Fruit fly (Drosophila melanogaster): Measurements from ENCODE around the gene CG12730.

CG12730 gene

DNA sequence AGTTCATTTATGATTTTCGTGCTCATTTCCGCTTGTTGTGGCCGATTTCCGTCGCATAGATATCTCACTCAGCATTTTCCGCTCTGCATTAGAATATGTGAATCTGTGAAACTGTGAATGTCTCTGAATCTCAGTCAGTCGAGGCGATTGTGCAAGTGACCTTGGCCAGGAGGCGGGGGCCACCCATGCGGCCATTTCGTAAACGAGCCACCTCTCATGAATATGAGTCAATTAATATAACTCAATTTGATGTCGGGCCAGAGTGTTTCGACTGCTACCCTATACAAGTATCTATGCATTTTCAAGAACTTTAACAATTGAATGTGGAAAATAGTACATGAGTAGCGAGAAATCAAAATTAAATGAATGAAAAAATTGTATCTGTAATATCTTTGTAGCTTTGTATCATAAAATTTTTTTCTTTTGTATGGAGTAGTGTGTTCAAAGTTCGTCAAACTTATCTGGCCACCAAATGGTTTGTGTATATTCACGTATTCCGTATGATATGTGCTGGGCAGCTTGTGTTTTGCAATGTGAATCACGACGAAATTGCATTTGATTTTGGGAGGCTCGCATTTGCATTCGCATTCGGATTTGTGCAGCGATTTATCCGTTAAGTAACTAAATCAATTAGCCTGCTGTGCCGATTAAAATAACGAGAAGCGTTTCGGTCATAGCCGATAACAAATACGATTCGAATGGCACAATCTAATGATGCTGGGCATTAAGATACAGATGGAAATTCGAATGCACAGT lies at the start of gene CG12730 (continued):
- TF ChIP-seq Xrp1 (GFP tag; IDR thresholded peaks at IDR 0.05) (0 out of 2 replicates have a peak, but pooled peaks have one; percentile 12), CG14667 (GFP tag; IDR thresholded peaks at IDR 0.05) (peak; percentile 8; the same call in 1 of the 2 replicates), Poxn (GFP tag; IDR thresholded peaks at IDR 0.05) (no peak), Dad (GFP tag; optimal IDR thresholded peaks at IDR 0.05) (no peak), CG15514 (GFP tag; optimal IDR thresholded peaks at IDR 0.05) (no peak), Rx (GFP tag; IDR thresholded peaks at IDR 0.05) (no peak), Oli (tag; optimal IDR thresholded peaks at IDR 0.05) (peak; percentile 4), sob (GFP tag; IDR thresholded peaks at IDR 0.05) (peak; percentile 43; the same call in 1 of the 2 replicates), Gug (GFP tag; IDR thresholded peaks at IDR 0.05) (0 out of 4 replicates have a peak, but pooled peaks have one; percentile 8), CG15073 (GFP tag; optimal IDR thresholded peaks at IDR 0.05) (no peak), gcm2 (GFP tag; optimal IDR thresholded peaks at IDR 0.05) (no peak), HLH54F (GFP tag; optimal IDR thresholded peaks at IDR 0.05) (no peak), lab (GFP tag; optimal IDR thresholded peaks at IDR 0.05) (no peak), NK7.1 (GFP tag; optimal IDR thresholded peaks at IDR 0.05) (no peak), hb (GFP tag; IDR thresholded peaks at IDR 0.05; ENCODE audit: partially characterized antibody) (no peak), aop (GFP tag; IDR thresholded peaks at IDR 0.05) (no peak), tgo (GFP tag; IDR thresholded peaks at IDR 0.05) (peak; percentile 56; the same call in 2 of the 3 replicates), Lpt (GFP tag; optimal IDR thresholded peaks at IDR 0.05) (no peak), exex (tag; optimal IDR thresholded peaks at IDR 0.05) (no peak), CG12659 (GFP tag; optimal IDR thresholded peaks at IDR 0.05) (no peak), z (GFP tag; IDR thresholded peaks at IDR 0.05) (peak; percentile 84), crp (GFP tag; optimal IDR thresholded peaks at IDR 0.05) (no peak), org-1 (GFP tag; optimal IDR thresholded peaks at IDR 0.05) (no peak), bsh (GFP tag; optimal IDR thresholded peaks at IDR 0.05) (no peak), p53 (GFP tag; optimal IDR thresholded peaks at IDR 0.05) (no peak), vfl (GFP tag; optimal IDR thresholded peaks at IDR 0.05) (no peak), HLHmδ (GFP tag; optimal IDR thresholded peaks at IDR 0.05) (no peak), CG3847 (GFP tag; IDR thresholded peaks at IDR 0.05) (0 out of 2 replicates have a peak, but pooled peaks have one; percentile 16), CG8281 (tag; optimal IDR thresholded peaks at IDR 0.05) (peak; percentile 26), nau (GFP tag; optimal IDR thresholded peaks at IDR 0.05) (no peak), CG3726 (GFP tag; IDR thresholded peaks at IDR 0.05) (0 out of 3 replicates have a peak, but pooled peaks have one; percentile 34), CG13424 (tag; optimal IDR thresholded peaks at IDR 0.05) (no peak), slp2 (GFP tag; optimal IDR thresholded peaks at IDR 0.05) (no peak), CG14965 (GFP tag; optimal IDR thresholded peaks at IDR 0.05; ENCODE audit: borderline replicate concordance) (no peak), CG3995 (GFP tag; optimal IDR thresholded peaks at IDR 0.05) (no peak), H2.0 (GFP tag; IDR thresholded peaks at IDR 0.05) (peak; percentile 44; the same call in 1 of the 2 replicates), row (GFP tag; IDR thresholded peaks at IDR 0.05) (peak; percentile 76), Doc3 (GFP tag; IDR thresholded peaks at IDR 0.05; ENCODE audit: partially characterized antibody) (no peak), CG9437 (GFP tag; optimal IDR thresholded peaks at IDR 0.05) (no peak), CG12942 (GFP tag; optimal IDR thresholded peaks at IDR 0.05) (no peak), CG34224 (GFP tag; IDR thresholded peaks at IDR 0.05; ENCODE audit: partially characterized antibody) (no peak), CG31388 (GFP tag; optimal IDR thresholded peaks at IDR 0.05) (no peak), CG6689 (GFP tag; IDR thresholded peaks at IDR 0.05) (peak; percentile 45; the same call in 1 of the 2 replicates), ab (GFP tag; optimal IDR thresholded peaks at IDR 0.05) (no peak), CG31365 (tag; optimal IDR thresholded peaks at IDR 0.05) (no peak), danr (GFP tag; IDR thresholded peaks at IDR 0.05) (no peak), Six4 (GFP tag; optimal IDR thresholded peaks at IDR 0.05) (no peak), GATAe (GFP tag; conservative IDR thresholded peaks at IDR 0.05) (no peak), Mad (GFP tag; optimal IDR thresholded peaks at IDR 0.05) (no peak)
